Worm (Caenorhabditis elegans) whole organism, young adult: ENCODE data around the gene EEED8.13.

Experiments
- B0019.2 ChIP-seq: fragments of 200-800 bp; sonication (Bioruptor generic); conservative IDR thresholded peaks from 2 replicates; pipeline ENCODE4 v1.3.6; 2022; ENCODE audit warnings: missing genetic modification reagents, missing genetic modification characterization, missing compliant biosample characterization
- F22D6.2 ChIP-seq: sonication (generic microtip); optimal IDR thresholded peaks from 2 replicates; lab custom pipeline; 2016; ENCODE audit warnings: mild to moderate bottlenecking, missing genetic modification characterization, missing compliant biosample characterization
- F23B12.7 ChIP-seq: sonication (generic microtip); optimal IDR thresholded peaks from 2 replicates; lab custom pipeline; 2017; ENCODE audit warnings: missing genetic modification characterization, mild to moderate bottlenecking, missing compliant biosample characterization, antibody characterized with exemption, moderate library complexity; ENCODE audit not compliant: insufficient read depth
- F52B5.7 ChIP-seq: sonication (generic microtip); optimal IDR thresholded peaks from 2 replicates; lab custom pipeline; 2016; ENCODE audit warnings: mild to moderate bottlenecking, missing genetic modification characterization, missing compliant biosample characterization
- F55B11.4 ChIP-seq: sonication (generic microtip); optimal IDR thresholded peaks from 2 replicates; lab custom pipeline; 2016; ENCODE audit warnings: missing compliant biosample characterization, missing genetic modification characterization, borderline replicate concordance; ENCODE audit not compliant: insufficient read depth
- Y53F4B.3 ChIP-seq: fragments of 200-800 bp; sonication (Bioruptor generic); IDR thresholded peaks from 2 replicates; pipeline ENCODE4 v1.3.6; 2022; ENCODE audit warnings: missing genetic modification reagents, missing genetic modification characterization, missing compliant biosample characterization
- Y67H2A.10 ChIP-seq: fragments of 200-800 bp; sonication (Bioruptor generic); conservative IDR thresholded peaks from 2 replicates; pipeline ENCODE4 v1.3.6; 2022; ENCODE audit warnings: missing genetic modification reagents, missing genetic modification characterization, missing compliant biosample characterization
- Y79H2A.3 ChIP-seq: fragments of 200-800 bp; sonication (Bioruptor generic); conservative IDR thresholded peaks from 2 replicates; pipeline ENCODE4 v1.3.6; 2022; ENCODE audit warnings: missing genetic modification reagents, missing genetic modification characterization, missing compliant biosample characterization
- ZK185.1 ChIP-seq: sonication (generic microtip); optimal IDR thresholded peaks from 2 replicates; lab custom pipeline; 2016; ENCODE audit warnings: mild to moderate bottlenecking, missing genetic modification characterization, missing compliant biosample characterization; ENCODE audit not compliant: poor library complexity, severe bottlenecking
- attf-3 ChIP-seq: fragments of 200-800 bp; sonication (Bioruptor generic); conservative IDR thresholded peaks from 2 replicates; pipeline ENCODE4 v1.3.6; 2022; ENCODE audit warnings: missing genetic modification reagents, missing genetic modification characterization, missing compliant biosample characterization
- bed-1 ChIP-seq: fragments of 200-800 bp; sonication (Bioruptor generic); IDR thresholded peaks from 2 replicates; pipeline ENCODE4 v1.3.6; 2022; ENCODE audit warnings: missing genetic modification reagents, missing genetic modification characterization, missing compliant biosample characterization
- bed-2 ChIP-seq: fragments of 200-800 bp; sonication (Bioruptor generic); IDR thresholded peaks from 2 replicates; pipeline ENCODE4 v1.3.6; 2022; ENCODE audit warnings: missing genetic modification reagents, missing genetic modification characterization, missing compliant biosample characterization
- cebp-2 ChIP-seq: fragments of 200-800 bp; sonication (Bioruptor generic); IDR thresholded peaks from 2 replicates; pipeline ENCODE4 v1.3.6; 2022; ENCODE audit warnings: missing genetic modification characterization, missing compliant biosample characterization
- ceh-40 ChIP-seq: fragments of 200-800 bp; sonication (Bioruptor generic); IDR thresholded peaks from 2 replicates; pipeline ENCODE4 v1.3.6; 2022; ENCODE audit warnings: missing genetic modification characterization, missing compliant biosample characterization
- egl-18 ChIP-seq: fragments of 200-800 bp; sonication (Bioruptor generic); IDR thresholded peaks from 2 replicates; pipeline ENCODE4 v1.3.6; 2022; ENCODE audit warnings: missing genetic modification reagents, missing genetic modification characterization, missing compliant biosample characterization
- ets-4 ChIP-seq: fragments of 200-800 bp; sonication (Bioruptor generic); optimal IDR thresholded peaks from 2 replicates; lab custom pipeline; 2018; ENCODE audit warnings: mild to moderate bottlenecking, missing genetic modification characterization, missing compliant biosample characterization
- him-1 ChIP-seq: sonication (generic microtip); optimal IDR thresholded peaks from 2 replicates; lab custom pipeline; 2016; ENCODE audit warnings: missing genotype, missing genetic modification reagents, missing genetic modification characterization, missing compliant biosample characterization
- hlh-12 ChIP-seq: sonication (generic microtip); optimal IDR thresholded peaks from 2 replicates; lab custom pipeline; 2016; ENCODE audit warnings: missing genetic modification characterization, missing compliant biosample characterization
- hlh-26 ChIP-seq: fragments of 200-800 bp; sonication (Bioruptor generic); conservative IDR thresholded peaks from 2 replicates; pipeline ENCODE4 v1.3.6; 2022; ENCODE audit warnings: missing genetic modification reagents, missing genetic modification characterization, missing compliant biosample characterization
- hmg-20 ChIP-seq: fragments of 200-800 bp; sonication (Bioruptor generic); IDR thresholded peaks from 2 replicates; pipeline ENCODE4 v1.3.6; 2022; ENCODE audit warnings: missing genetic modification reagents, missing genetic modification characterization, missing compliant biosample characterization
- lag-1 ChIP-seq: fragments of 200-800 bp; sonication (Bioruptor generic); IDR thresholded peaks from 2 replicates; pipeline ENCODE4 v1.3.6; 2022; ENCODE audit warnings: missing genetic modification reagents, missing genetic modification characterization, missing compliant biosample characterization
- let-526 ChIP-seq: fragments of 200-800 bp; sonication (Bioruptor generic); IDR thresholded peaks from 2 replicates; pipeline ENCODE4 v1.3.6; 2022; ENCODE audit warnings: missing genetic modification reagents, missing genetic modification characterization, missing compliant biosample characterization
- let-607 ChIP-seq, 2 experiments: fragments of 200-800 bp in 1 of 2; sonication (Bioruptor generic) in 1 of 2; sonication (generic microtip) in 1 of 2; optimal IDR thresholded peaks; 2 replicates each; lab custom pipeline; 2016 to 2018; ENCODE audit warnings: mild to moderate bottlenecking in 2 of 2, missing compliant biosample characterization in 2 of 2, missing genetic modification characterization in 2 of 2, moderate library complexity in 2 of 2, missing genotype in 1 of 2
- lir-1 ChIP-seq: fragments of 200-800 bp; sonication (Bioruptor generic); conservative IDR thresholded peaks from 2 replicates; pipeline ENCODE4 v1.3.6; 2022; ENCODE audit warnings: missing genetic modification reagents, missing genetic modification characterization, missing compliant biosample characterization
- madf-6 ChIP-seq: fragments of 200-800 bp; sonication (Bioruptor generic); IDR thresholded peaks from 2 replicates; pipeline ENCODE4 v1.3.6; 2022; ENCODE audit warnings: missing genetic modification reagents, missing genetic modification characterization, missing compliant biosample characterization
- madf-8 ChIP-seq: fragments of 200-800 bp; sonication (Bioruptor generic); conservative IDR thresholded peaks from 2 replicates; pipeline ENCODE4 v1.3.6; 2022; ENCODE audit warnings: missing genetic modification reagents, missing genetic modification characterization, missing compliant biosample characterization
- mes-4 ChIP-seq: sonication (generic microtip); optimal IDR thresholded peaks from 2 replicates; lab custom pipeline; 2016; ENCODE audit warnings: missing genotype, missing genetic modification characterization, missing compliant biosample characterization
- nhr-120 ChIP-seq: fragments of 200-800 bp; sonication (Bioruptor generic); IDR thresholded peaks from 2 replicates; pipeline ENCODE4 v1.3.6; 2022; ENCODE audit warnings: missing genetic modification characterization, missing compliant biosample characterization
- nhr-27 ChIP-seq: fragments of 200-800 bp; sonication (Bioruptor generic); optimal IDR thresholded peaks from 2 replicates; lab custom pipeline; 2018; ENCODE audit warnings: mild to moderate bottlenecking, missing genetic modification characterization, moderate library complexity, missing compliant biosample characterization
- nhr-80 ChIP-seq: sonication (generic microtip); optimal IDR thresholded peaks from 2 replicates; lab custom pipeline; 2016; ENCODE audit warnings: missing genetic modification characterization, missing compliant biosample characterization
- pbrm-1 ChIP-seq: fragments of 200-800 bp; sonication (Bioruptor generic); IDR thresholded peaks from 2 replicates; pipeline ENCODE4 v1.3.6; 2022; ENCODE audit warnings: missing genetic modification reagents, missing genetic modification characterization, missing compliant biosample characterization
- rcor-1 ChIP-seq: fragments of 200-800 bp; sonication (Bioruptor generic); IDR thresholded peaks from 2 replicates; pipeline ENCODE4 v1.3.6; 2022; ENCODE audit warnings: missing genetic modification reagents, missing genetic modification characterization, missing compliant biosample characterization
- rec-8 ChIP-seq, 2 experiments: sonication (generic microtip); optimal IDR thresholded peaks; 2 replicates each; lab custom pipeline; 2016; ENCODE audit warnings: mild to moderate bottlenecking in 2 of 2, missing genetic modification characterization in 2 of 2, missing genetic modification reagents in 2 of 2, missing genotype in 2 of 2, missing biosample characterization in 1 of 2, missing compliant biosample characterization in 1 of 2, moderate library complexity in 1 of 2
- repo-1 ChIP-seq: sonication (generic microtip); optimal IDR thresholded peaks from 2 replicates; lab custom pipeline; 2017; ENCODE audit warnings: mild to moderate bottlenecking, missing genetic modification characterization, missing compliant biosample characterization
- snpc-1.3 ChIP-seq: sonication (generic microtip); optimal IDR thresholded peaks from 2 replicates; lab custom pipeline; 2017; ENCODE audit warnings: missing genetic modification characterization, mild to moderate bottlenecking, missing compliant biosample characterization, antibody characterized with exemption, moderate library complexity, missing genotype, missing genetic modification reagents; ENCODE audit not compliant: insufficient read depth
- somi-1 ChIP-seq: fragments of 200-800 bp; sonication (Bioruptor generic); optimal IDR thresholded peaks from 2 replicates; lab custom pipeline; 2018; ENCODE audit warnings: mild to moderate bottlenecking, missing genetic modification characterization, missing compliant biosample characterization
- sptf-2 ChIP-seq: fragments of 200-800 bp; sonication (Bioruptor generic); optimal IDR thresholded peaks from 2 replicates; lab custom pipeline; 2018; ENCODE audit warnings: mild to moderate bottlenecking, missing genetic modification characterization, missing compliant biosample characterization
- ztf-22 ChIP-seq: fragments of 200-800 bp; sonication (Bioruptor generic); optimal IDR thresholded peaks from 2 replicates; lab custom pipeline; 2018; ENCODE audit warnings: mild to moderate bottlenecking, missing genetic modification characterization, moderate library complexity, missing compliant biosample characterization
- ztf-25 ChIP-seq: fragments of 200-800 bp; sonication (Bioruptor generic); IDR thresholded peaks from 2 replicates; pipeline ENCODE4 v1.3.6; 2022; ENCODE audit warnings: missing genetic modification reagents, missing genetic modification characterization, missing compliant biosample characterization

Gene EEED8.13

DNA sequence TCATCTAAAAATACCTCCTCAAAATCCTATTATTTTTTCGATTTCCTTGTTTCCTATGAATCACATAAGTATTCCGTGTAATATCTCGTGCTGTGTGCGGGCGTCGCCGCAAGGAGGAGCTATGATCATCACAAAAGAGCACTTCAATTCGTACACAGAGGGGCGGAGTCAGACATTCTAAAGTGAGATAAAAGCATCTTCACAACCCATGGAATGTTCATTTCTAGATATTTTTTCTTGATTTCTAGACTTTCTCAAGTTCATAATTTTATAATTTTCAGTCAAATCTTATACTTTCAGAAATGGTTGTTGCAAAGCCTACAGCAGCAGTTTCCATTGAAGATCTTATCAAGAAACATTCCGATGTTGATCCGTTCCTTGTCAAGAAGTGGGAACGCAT is 35.0 kb upstream of the EEED8.13 start, which contains the start of gene cex-1:
Gene cex-1 (plus strand): TSS at position 301 of the 400 bp plus-strand sequence.
- TF ChIP-seq rec-8 (tag; optimal IDR thresholded peaks at IDR 0.05; lab: Kevin White, UChicago), result no peak
- no peak for TF ChIP-seq repo-1
- TF ChIP-seq hlh-26 (GFP tag; lab: Robert Waterston, UW), result no peak
- no peak for TF ChIP-seq lag-1 (GFP tag; lab: Robert Waterston, UW)
- no peak for TF ChIP-seq madf-6
- TF ChIP-seq hlh-12 (tag; lab: Kevin White, UChicago), result no peak
- TF ChIP-seq attf-3 (GFP tag; lab: Robert Waterston, UW), result no peak
- no peak for TF ChIP-seq him-1 (tag; lab: Kevin White, UChicago)
- TF ChIP-seq cebp-2, result no peak
- no peak for TF ChIP-seq lir-1 (GFP tag; lab: Robert Waterston, UW)
- TF ChIP-seq pbrm-1 (GFP tag; lab: Robert Waterston, UW), result no peak
- no peak for TF ChIP-seq hmg-20 (GFP tag; lab: Robert Waterston, UW)
- no peak for TF ChIP-seq sptf-2
- no peak for TF ChIP-seq Y79H2A.3 (GFP tag; lab: Robert Waterston, UW)
- TF ChIP-seq bed-1 (GFP tag; lab: Robert Waterston, UW), result no peak
- TF ChIP-seq, all 124 proteins: peak for 0

DNA sequence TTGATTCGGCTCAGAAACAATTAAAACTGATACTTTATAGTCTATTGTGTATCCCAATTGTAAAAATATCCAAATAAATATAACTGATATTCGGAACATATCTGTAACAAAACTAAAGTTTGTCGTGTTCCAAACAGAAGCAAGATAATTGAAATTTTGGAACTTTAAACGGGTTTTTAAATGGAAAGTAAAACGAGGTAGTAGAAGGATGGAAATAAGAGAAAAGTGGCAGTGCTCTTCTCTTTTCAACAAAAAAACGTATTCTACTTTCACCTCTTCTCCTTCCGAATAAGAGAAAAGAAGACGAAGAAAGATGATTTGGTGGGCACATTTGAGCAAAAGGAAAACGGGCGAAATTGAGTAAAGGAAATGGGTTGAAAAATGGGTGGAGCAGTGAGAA is 34.1 kb upstream of the EEED8.13 start, which contains the start of gene nmr-1:
Gene nmr-1 (minus strand): TSS at position 101 of the 400 bp plus-strand sequence.
- TF ChIP-seq somi-1 (GFP tag; lab: Kevin White, UChicago), result no peak
- no peak for TF ChIP-seq ztf-25 (GFP tag; lab: Robert Waterston, UW)
- no peak for TF ChIP-seq Y53F4B.3 (GFP tag; lab: Robert Waterston, UW)
- TF ChIP-seq lir-1 (GFP tag; lab: Robert Waterston, UW), result no peak
- no peak for TF ChIP-seq egl-18 (GFP tag; lab: Robert Waterston, UW)
- no peak for TF ChIP-seq ceh-40 (GFP tag; lab: Robert Waterston, UW)
- TF ChIP-seq nhr-120 (GFP tag; lab: Robert Waterston, UW), result no peak
- TF ChIP-seq nhr-80 (tag; lab: Kevin White, UChicago), result no peak
- TF ChIP-seq F52B5.7 (tag; lab: Kevin White, UChicago), result no peak
- TF ChIP-seq B0019.2 (GFP tag; lab: Robert Waterston, UW), result no peak
- TF ChIP-seq F22D6.2 (tag; lab: Kevin White, UChicago), result no peak
- no peak for TF ChIP-seq let-526 (GFP tag; lab: Robert Waterston, UW)
- TF ChIP-seq madf-8, result no peak
- no peak for TF ChIP-seq mes-4 (tag; lab: Kevin White, UChicago)
- no peak for TF ChIP-seq nhr-27 (tag; lab: Kevin White, UChicago)
- no peak for TF ChIP-seq snpc-1.3 (tag; lab: Kevin White, UChicago)
- no peak for TF ChIP-seq rcor-1 (GFP tag; lab: Robert Waterston, UW)
- TF ChIP-seq hlh-12 (tag; lab: Kevin White, UChicago), result no peak
- no peak for TF ChIP-seq ZK185.1 (tag; lab: Kevin White, UChicago)
- TF ChIP-seq Y67H2A.10, result no peak

DNA sequence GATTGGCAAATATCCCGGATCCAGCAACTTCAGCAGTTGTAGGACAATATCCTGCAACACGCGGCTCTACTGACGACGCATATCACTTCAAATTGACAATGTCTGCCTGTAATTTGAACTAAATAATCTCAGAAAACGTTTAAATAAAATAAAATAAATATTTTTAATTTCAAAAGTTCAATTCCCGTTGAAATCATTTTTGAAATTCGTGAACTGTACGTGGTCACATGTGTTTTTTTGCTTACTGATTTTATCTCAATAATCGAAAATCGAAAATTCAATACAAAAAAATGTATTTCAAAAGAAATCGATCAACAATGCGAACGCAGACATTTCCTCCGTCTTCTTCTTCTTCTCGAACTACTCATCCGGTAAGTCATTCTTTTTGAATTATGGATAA is 25.2 kb upstream of the EEED8.13 start, which contains the start of gene F07F6.1:
Gene F07F6.1 (plus strand): TSS at position 301 of the 400 bp plus-strand sequence.
- TF ChIP-seq let-607 (tag; optimal IDR thresholded peaks at IDR 0.05; lab: Kevin White, UChicago), result no peak
- no peak for TF ChIP-seq ets-4 (GFP tag; lab: Kevin White, UChicago)
- TF ChIP-seq F55B11.4 (tag; lab: Kevin White, UChicago), result no peak
- TF ChIP-seq F23B12.7 (tag; lab: Kevin White, UChicago), result no peak
- no peak for TF ChIP-seq ztf-22 (GFP tag; lab: Kevin White, UChicago)
- no peak for TF ChIP-seq bed-2 (GFP tag; lab: Robert Waterston, UW)
- no peak for TF ChIP-seq rec-8 (tag; optimal IDR thresholded peaks at IDR 0.05; lab: Kevin White, UChicago)
- no peak for TF ChIP-seq ceh-40 (GFP tag; lab: Robert Waterston, UW)
